Worm (Caenorhabditis elegans): ENCODE measurements around the gene dlat-1.

DNA sequence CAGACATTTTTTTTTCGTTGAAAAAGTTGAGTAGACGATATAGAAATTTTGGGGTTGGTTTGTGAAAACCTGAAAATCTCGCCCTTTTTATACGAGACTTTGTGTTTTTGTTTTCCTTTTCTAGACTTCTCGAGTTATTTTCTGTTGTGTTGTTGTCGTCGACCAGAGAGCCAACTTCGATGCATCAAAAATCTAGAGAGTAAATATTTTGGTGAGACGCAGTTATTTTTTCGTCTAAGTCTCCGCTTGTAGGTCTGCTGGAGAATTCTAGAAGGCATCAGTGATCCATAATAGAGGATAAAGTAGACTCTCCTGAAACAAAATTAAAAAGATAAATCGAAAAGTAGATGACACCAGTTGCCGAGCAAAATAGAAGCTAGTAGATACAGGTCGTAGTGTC lies 17.3 kb upstream of the dlat-1 start, which contains the start of gene F08H9.4:
- TF ChIP-seq ama-1 (optimal IDR thresholded peaks at IDR 0.05) (no peak), ceh-36 (tag; optimal IDR thresholded peaks at IDR 0.05) (no peak), flt-1 (GFP tag; IDR thresholded peaks at IDR 0.05) (no peak), sea-1 (GFP tag; conservative IDR thresholded peaks at IDR 0.05) (no peak), F13C5.2 (tag; optimal IDR thresholded peaks at IDR 0.05) (no peak), tbx-37 (GFP tag; conservative IDR thresholded peaks at IDR 0.05) (no peak), ceh-13 (GFP tag; optimal IDR thresholded peaks at IDR 0.05) (no peak), B0310.2 (tag; optimal IDR thresholded peaks at IDR 0.05) (no peak)
